Fruit fly (Drosophila melanogaster): ENCODE measurements around the gene Ipp.

dm6 chr3R:13909899-13910298, 48.7 kb upstream of the Ipp start:
- TF ChIP-seq CG34367 (tag; optimal IDR thresholded peaks at IDR 0.05) (no peak), CG9948 (tag; optimal IDR thresholded peaks at IDR 0.05) (no peak), CG32121 (GFP tag; IDR thresholded peaks at IDR 0.05) (no peak), CG14655 (GFP tag; optimal IDR thresholded peaks at IDR 0.05) (no peak), fd96Ca (GFP tag; IDR thresholded peaks at IDR 0.05) (no peak), CG17806 (tag; optimal IDR thresholded peaks at IDR 0.05) (no peak), Ets98B (GFP tag; IDR thresholded peaks at IDR 0.05) (no peak), D1 (tag; optimal IDR thresholded peaks at IDR 0.05) (no peak), CG12605 (GFP tag; IDR thresholded peaks at IDR 0.05) (no peak), EcR (GFP tag; optimal IDR thresholded peaks at IDR 0.05) (no peak)

Measured in whole organism, pupa.